Fruit fly (Drosophila melanogaster) whole organism, adult: Measurements from ENCODE around the gene wcy.
A peak's percentile ranks its signal among the peaks of the same experiment; 100 is the strongest.

Experiments used
- CG11617 ChIP-seq: fragments of 200-800 bp; sonication (Bioruptor generic); optimal IDR thresholded peaks from 2 replicates; lab custom pipeline; 2017; ENCODE audit warnings: mild to moderate bottlenecking, missing biosample characterization, missing genetic modification reagents, missing genetic modification characterization
- CG14711 ChIP-seq: fragments of 200-800 bp; sonication (Bioruptor generic); optimal IDR thresholded peaks from 2 replicates; lab custom pipeline; 2018; ENCODE audit warnings: missing biosample characterization, mild to moderate bottlenecking, missing genetic modification characterization, moderate library complexity
- CG1620 ChIP-seq: fragments of 200-800 bp; sonication (Bioruptor generic); optimal IDR thresholded peaks from 2 replicates; lab custom pipeline; 2016; ENCODE audit warnings: missing biosample characterization, missing genetic modification characterization
- CG5204 ChIP-seq: fragments of 200-800 bp; sonication (Bioruptor generic); optimal IDR thresholded peaks from 2 replicates; lab custom pipeline; 2016; ENCODE audit warnings: missing biosample characterization, missing genetic modification characterization
- CG7101 ChIP-seq: fragments of 200-800 bp; sonication (Bioruptor generic); optimal IDR thresholded peaks from 2 replicates; lab custom pipeline; 2018; ENCODE audit warnings: missing biosample characterization, mild to moderate bottlenecking, missing genetic modification characterization, moderate library complexity
- Clk ChIP-seq: fragments of 200-800 bp; sonication (Bioruptor generic); optimal IDR thresholded peaks from 2 replicates; lab custom pipeline; 2017; ENCODE audit warnings: missing biosample characterization, missing genetic modification characterization
- Crg-1 ChIP-seq: fragments of 200-800 bp; sonication (Bioruptor generic); optimal IDR thresholded peaks from 2 replicates; lab custom pipeline; 2016; ENCODE audit warnings: missing biosample characterization, missing genetic modification characterization
- Hr96 ChIP-seq: fragments of 200-800 bp; sonication (Bioruptor generic); optimal IDR thresholded peaks from 2 replicates; lab custom pipeline; 2016; ENCODE audit warnings: missing biosample characterization, missing genetic modification characterization
- bab1 ChIP-seq: fragments of 200-800 bp; sonication (Bioruptor generic); optimal IDR thresholded peaks from 3 replicates; lab custom pipeline; 2019; ENCODE audit warnings: missing biosample characterization, mild to moderate bottlenecking, missing genetic modification characterization, moderate library complexity
- cic ChIP-seq: fragments of 200-800 bp; sonication (Bioruptor generic); optimal IDR thresholded peaks from 2 replicates; lab custom pipeline; 2017; ENCODE audit warnings: missing biosample characterization, mild to moderate bottlenecking, missing genetic modification characterization, moderate library complexity
- kay ChIP-seq: fragments of 200-800 bp; sonication (Bioruptor generic); peaks from one replicate; lab custom pipeline; 2016; ENCODE audit warnings: missing biosample characterization, missing genetic modification characterization, borderline replicate concordance
- ovo ChIP-seq: fragments of 200-800 bp; sonication (Bioruptor generic); optimal IDR thresholded peaks from 2 replicates; lab custom pipeline; 2016; ENCODE audit warnings: missing biosample characterization, missing genetic modification characterization
- tj ChIP-seq: fragments of 200-800 bp; sonication (Bioruptor generic); optimal IDR thresholded peaks from 3 replicates; lab custom pipeline; 2017; ENCODE audit warnings: missing biosample characterization, mild to moderate bottlenecking, missing genetic modification characterization, moderate library complexity

DNA sequence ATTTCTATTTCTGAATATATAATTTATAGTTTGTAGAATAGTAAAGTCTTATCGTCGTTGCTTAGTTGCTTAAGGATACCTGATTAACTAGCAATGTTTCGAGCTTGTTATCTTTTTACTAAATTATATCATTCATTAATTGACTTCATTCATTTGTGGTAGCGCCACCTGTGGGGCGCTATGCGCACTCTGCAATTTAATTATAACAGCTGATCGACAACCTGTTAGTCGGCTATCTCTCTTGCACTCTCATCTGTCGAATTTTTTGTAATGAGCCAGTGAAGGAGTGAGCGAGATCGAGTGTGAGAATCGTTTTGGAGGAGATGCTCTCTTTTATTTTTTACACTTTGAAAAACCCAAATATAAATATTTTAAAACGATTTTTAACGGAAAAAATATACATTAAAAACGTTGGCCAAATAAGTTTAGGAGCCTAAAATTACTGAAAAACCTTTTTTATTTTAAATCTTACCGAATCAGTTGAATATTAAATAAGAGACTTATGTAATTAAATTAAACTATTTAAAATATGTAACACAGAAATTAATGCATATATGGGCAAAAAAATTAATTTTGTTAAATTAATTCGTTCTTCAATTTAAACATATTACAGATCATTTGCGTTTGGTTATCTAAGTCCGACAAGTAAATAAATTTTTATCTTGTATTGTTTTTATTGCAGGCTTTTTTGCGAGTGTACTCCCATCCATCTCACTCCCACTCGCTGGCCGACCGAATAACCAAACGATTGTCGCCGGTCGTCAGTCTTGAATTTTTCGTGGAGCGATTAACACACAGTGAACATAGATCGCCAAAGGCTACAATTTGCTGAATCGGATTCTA, 13.6 kb upstream of the wcy start, which contains the start of the genes CG16700 and CG4991:
- no peak for TF ChIP-seq Clk
- peak; percentile 70 for TF ChIP-seq CG7101
- no peak for TF ChIP-seq CG5204 (GFP tag; lab: Kevin White, UChicago)
- peak; percentile 54 for TF ChIP-seq CG14711 (tag; lab: Kevin White, UChicago)
- TF ChIP-seq CG1620 (GFP tag; lab: Kevin White, UChicago), result no peak
- peak; percentile 61 for TF ChIP-seq bab1 (GFP tag; lab: Kevin White, UChicago)
- TF ChIP-seq tj (GFP tag; lab: Kevin White, UChicago), result peak; percentile 36
- no peak for TF ChIP-seq Hr96 (GFP tag; lab: Kevin White, UChicago)
- no peak for TF ChIP-seq Crg-1
- peak; percentile 82 for TF ChIP-seq CG11617
- no peak for TF ChIP-seq kay
- no peak for TF ChIP-seq cic (GFP tag; lab: Kevin White, UChicago)
- TF ChIP-seq ovo (GFP tag; lab: Kevin White, UChicago), result no peak
